Worm (Caenorhabditis elegans) whole organism, midembryonic: ENCODE measurements around the gene pdha-1.

ENCODE experiments used
- T22C8.4 ChIP-seq: fragments of 200-800 bp; sonication (Bioruptor generic); IDR thresholded peaks from 2 replicates; pipeline ENCODE4 v1.3.6; 2022; ENCODE audit warnings: missing genetic modification characterization, missing compliant biosample characterization
- cog-1 ChIP-seq: sonication (generic microtip); optimal IDR thresholded peaks from 2 replicates; lab custom pipeline; 2016; ENCODE audit warnings: missing genetic modification characterization, missing compliant biosample characterization
- flt-1 ChIP-seq: fragments of 200-800 bp; sonication (Bioruptor generic); IDR thresholded peaks from 2 replicates; pipeline ENCODE4 v1.3.6; 2022; ENCODE audit warnings: missing genetic modification characterization, missing compliant biosample characterization
- klf-2 ChIP-seq: fragments of 200-800 bp; sonication (Bioruptor generic); conservative IDR thresholded peaks from 2 replicates; pipeline ENCODE4 v1.3.6; 2022; ENCODE audit warnings: missing genetic modification reagents, missing genetic modification characterization, missing compliant biosample characterization
- med-1 ChIP-seq: sonication (generic microtip); optimal IDR thresholded peaks from 2 replicates; lab custom pipeline; 2017; ENCODE audit warnings: missing genetic modification characterization, mild to moderate bottlenecking, missing compliant biosample characterization, antibody characterized with exemption, missing genetic modification reagents; ENCODE audit not compliant: insufficient read depth
- ref-1 ChIP-seq: fragments of 200-800 bp; sonication (Bioruptor generic); conservative IDR thresholded peaks from 2 replicates; pipeline ENCODE4 v1.3.6; 2022; ENCODE audit warnings: missing genetic modification reagents, missing genetic modification characterization, missing compliant biosample characterization
- tab-1 ChIP-seq: fragments of 200-800 bp; sonication (Bioruptor generic); IDR thresholded peaks from 2 replicates; pipeline ENCODE4 v1.3.6; 2022; ENCODE audit warnings: missing genetic modification characterization, missing compliant biosample characterization
- ztf-23 ChIP-seq: fragments of 200-800 bp; sonication (Bioruptor generic); IDR thresholded peaks from 2 replicates; pipeline ENCODE4 v1.3.6; 2022; ENCODE audit warnings: missing genetic modification reagents, missing genetic modification characterization, missing compliant biosample characterization
- ztf-29 ChIP-seq: fragments of 200-800 bp; sonication (Bioruptor generic); IDR thresholded peaks from 2 replicates; pipeline ENCODE4 v1.3.6; 2022; ENCODE audit warnings: missing genetic modification reagents, missing genetic modification characterization, missing compliant biosample characterization

pdha-1 gene

DNA sequence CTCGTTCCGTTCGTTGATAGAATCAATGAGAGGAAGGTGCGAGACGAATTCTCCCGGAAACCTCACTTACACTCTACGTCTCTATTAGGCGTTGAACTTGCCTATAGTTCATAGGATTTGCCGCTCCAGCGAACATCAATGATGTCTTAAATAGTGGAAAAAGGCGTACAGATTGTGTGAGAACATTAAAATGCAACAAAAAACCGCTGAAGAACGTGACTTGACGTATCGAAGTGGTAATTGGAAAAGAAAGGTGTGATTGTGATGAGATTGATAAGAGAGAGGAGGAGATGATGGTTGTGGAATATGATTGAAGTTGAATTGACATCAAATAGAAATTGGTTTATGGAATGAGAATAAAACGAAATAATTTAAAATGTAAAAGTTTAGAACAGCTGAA is 32.1 kb upstream of the pdha-1 start:
- no peak for TF ChIP-seq ref-1 (GFP tag; lab: Robert Waterston, UW)
- no peak for TF ChIP-seq klf-2 (GFP tag; lab: Robert Waterston, UW)
- TF ChIP-seq cog-1 (tag; lab: Kevin White, UChicago): no peak
- no peak for TF ChIP-seq T22C8.4
- TF ChIP-seq tab-1 (GFP tag; lab: Robert Waterston, UW): no peak
- TF ChIP-seq med-1 (GFP tag; lab: Kevin White, UChicago): no peak
- TF ChIP-seq flt-1 (GFP tag; lab: Robert Waterston, UW): no peak

ce11 chrII:8034617-8035016 is 31.5 kb upstream of the pdha-1 start:
- TF ChIP-seq T22C8.4 (no peak), ztf-23 (GFP tag; lab: Robert Waterston, UW) (no peak), flt-1 (GFP tag; lab: Robert Waterston, UW) (no peak), cog-1 (tag; lab: Kevin White, UChicago) (no peak), ztf-29 (GFP tag; lab: Robert Waterston, UW) (no peak), med-1 (GFP tag; lab: Kevin White, UChicago) (no peak), klf-2 (GFP tag; lab: Robert Waterston, UW) (no peak), ref-1 (GFP tag; lab: Robert Waterston, UW) (no peak), tab-1 (GFP tag; lab: Robert Waterston, UW) (no peak)

- no peak for TF ChIP-seq T22C8.4
- no peak for TF ChIP-seq cog-1 (tag; lab: Kevin White, UChicago)
- TF ChIP-seq flt-1 (GFP tag; lab: Robert Waterston, UW): no peak
- TF ChIP-seq klf-2 (GFP tag; lab: Robert Waterston, UW): no peak
- no peak for TF ChIP-seq med-1 (GFP tag; lab: Kevin White, UChicago)
- no peak for TF ChIP-seq ztf-29 (GFP tag; lab: Robert Waterston, UW)
- TF ChIP-seq ref-1 (GFP tag; lab: Robert Waterston, UW): no peak
- TF ChIP-seq ztf-23 (GFP tag; lab: Robert Waterston, UW): no peak
- TF ChIP-seq tab-1 (GFP tag; lab: Robert Waterston, UW): no peak
Observed at ce11 chrII:8035667-8036066, 30.4 kb upstream of the pdha-1 start, which contains the start of gene sap-49. TSS of gene sap-49 (minus strand) at chrII:8035767.

- TF ChIP-seq T22C8.4: no peak
- TF ChIP-seq ref-1 (GFP tag; lab: Robert Waterston, UW): no peak
- TF ChIP-seq cog-1 (tag; lab: Kevin White, UChicago): no peak
- TF ChIP-seq med-1 (GFP tag; lab: Kevin White, UChicago): no peak
Observed at ce11 chrII:8037246-8037645, 28.8 kb upstream of the pdha-1 start, which contains the start of gene arp-6. TSS of gene arp-6 (minus strand) at chrII:8037346.

- TF ChIP-seq ref-1 (GFP tag; lab: Robert Waterston, UW): no peak
- no peak for TF ChIP-seq cog-1 (tag; lab: Kevin White, UChicago)
- TF ChIP-seq ztf-23 (GFP tag; lab: Robert Waterston, UW): no peak
- no peak for TF ChIP-seq ztf-29 (GFP tag; lab: Robert Waterston, UW)
- TF ChIP-seq flt-1 (GFP tag; lab: Robert Waterston, UW): no peak
- no peak for TF ChIP-seq med-1 (GFP tag; lab: Kevin White, UChicago)
- no peak for TF ChIP-seq tab-1 (GFP tag; lab: Robert Waterston, UW)
Observed at ce11 chrII:8037863-8038262, 28.2 kb upstream of the pdha-1 start, which contains the start of gene C08B11.9. TSS of gene C08B11.9 (minus strand) at chrII:8038169.

DNA sequence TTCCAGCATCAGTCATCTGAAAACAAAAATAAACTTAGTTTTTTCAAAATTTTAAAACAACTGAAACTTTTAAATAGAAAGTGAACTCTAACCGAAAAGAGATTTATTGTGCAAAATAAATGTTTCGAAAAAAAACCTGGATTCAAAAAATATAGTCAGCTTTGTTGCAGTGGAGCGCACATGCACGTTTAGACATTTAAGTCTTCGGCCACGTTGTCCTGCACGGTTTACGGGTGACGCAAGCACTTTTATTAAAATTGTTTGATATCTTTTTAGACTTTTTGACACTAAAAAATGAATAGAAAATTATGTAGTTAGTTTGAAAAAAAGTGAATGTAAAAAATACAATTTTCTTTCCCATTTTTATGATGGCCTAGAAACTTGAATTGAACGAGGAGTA is 26.7 kb upstream of the pdha-1 start, which contains the start of the genes ubh-4 and algn-6:
Gene ubh-4 (minus strand): TSS at position 182 of the 400 bp plus-strand sequence.
Gene algn-6 (plus strand): TSS at position 387 of the 400 bp plus-strand sequence.
- TF ChIP-seq klf-2 (GFP tag; lab: Robert Waterston, UW) (no peak), tab-1 (GFP tag; lab: Robert Waterston, UW) (no peak), med-1 (GFP tag; lab: Kevin White, UChicago) (no peak), ztf-29 (GFP tag; lab: Robert Waterston, UW) (no peak)

ce11 chrII:8041642-8042041 is 24.4 kb upstream of the pdha-1 start:
- TF ChIP-seq klf-2 (GFP tag; lab: Robert Waterston, UW) (no peak), ztf-29 (GFP tag; lab: Robert Waterston, UW) (no peak), ztf-23 (GFP tag; lab: Robert Waterston, UW) (no peak), ref-1 (GFP tag; lab: Robert Waterston, UW) (no peak), flt-1 (GFP tag; lab: Robert Waterston, UW) (no peak)

DNA sequence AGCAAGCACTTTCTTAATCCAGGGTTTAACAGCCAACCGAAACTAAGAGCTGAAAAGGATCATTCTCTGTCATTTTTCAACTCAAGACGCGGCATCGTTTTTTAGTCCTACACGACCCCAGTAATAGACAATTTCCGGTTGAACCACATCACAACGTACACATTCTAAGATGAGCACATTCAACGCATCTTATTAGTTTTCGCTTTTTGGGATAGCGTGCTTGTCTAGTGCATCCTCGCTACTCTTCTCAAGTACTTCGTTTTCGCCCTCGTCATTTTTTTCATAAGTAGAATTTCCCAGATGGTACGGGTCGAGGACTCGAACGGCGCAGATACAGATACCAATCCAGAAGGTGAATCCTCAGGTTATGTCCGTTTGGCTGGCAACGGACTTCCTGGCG is 23.8 kb upstream of the pdha-1 start, which contains the start of gene T05H10.1:
Gene T05H10.1 (plus strand): TSS at position 301 of the 400 bp plus-strand sequence.
- TF ChIP-seq T22C8.4 (no peak), cog-1 (tag; lab: Kevin White, UChicago) (no peak), flt-1 (GFP tag; lab: Robert Waterston, UW) (no peak), med-1 (GFP tag; lab: Kevin White, UChicago) (no peak), ref-1 (GFP tag; lab: Robert Waterston, UW) (no peak), tab-1 (GFP tag; lab: Robert Waterston, UW) (no peak), klf-2 (GFP tag; lab: Robert Waterston, UW) (no peak), ztf-23 (GFP tag; lab: Robert Waterston, UW) (no peak), ztf-29 (GFP tag; lab: Robert Waterston, UW) (no peak)

DNA sequence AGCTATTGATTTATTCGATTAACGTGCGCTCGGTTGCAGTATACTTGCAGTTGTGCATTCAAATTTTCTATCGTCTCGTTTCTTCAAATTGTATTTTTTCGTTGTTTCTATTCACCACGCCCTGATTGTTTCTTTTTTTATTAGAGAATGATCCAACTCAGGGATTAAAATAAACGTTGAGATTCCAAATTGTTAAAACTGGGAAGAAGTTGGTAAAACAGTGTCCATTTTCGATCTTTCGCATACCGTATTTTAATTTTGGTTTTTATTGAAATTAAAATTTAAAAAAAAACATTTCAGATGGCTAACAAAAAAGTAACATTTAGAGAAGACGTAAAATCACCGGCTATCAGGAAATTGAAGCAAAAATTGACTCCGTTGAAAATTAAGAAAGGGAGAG is 18.8 kb upstream of the pdha-1 start, which contains the start of gene apn-1:
Gene apn-1 (plus strand): TSS at position 301 of the 400 bp plus-strand sequence.
- TF ChIP-seq ztf-29 (GFP tag; lab: Robert Waterston, UW): no peak
- no peak for TF ChIP-seq cog-1 (tag; lab: Kevin White, UChicago)
- TF ChIP-seq klf-2 (GFP tag; lab: Robert Waterston, UW): no peak
- TF ChIP-seq ztf-23 (GFP tag; lab: Robert Waterston, UW): no peak
- TF ChIP-seq ref-1 (GFP tag; lab: Robert Waterston, UW): no peak
